In genomic region chr3L:15305036-15305613, dm6 we compare ENCODE assay signal across 1 fruit fly cellular context.
TF ChIP-seq lines count a peak whose summit lies in the region.

No protein-coding gene starts in this region.

TF ChIP-seq in whole organism, embryonic, 481 proteins besides CTCF, POLR2A, EP300 and RAD21 (continued from another document):
- TF ChIP-seq sc (optimal IDR thresholded peaks at IDR 0.05; lab: Kevin White, UChicago) (no peak), sc (GFP tag; optimal IDR thresholded peaks at IDR 0.05; lab: Kevin White, UChicago) (no peak), CG9932 (GFP tag; IDR thresholded peaks at IDR 0.05; lab: Robert Waterston, UW) (no peak), CG2889 (GFP tag; IDR thresholded peaks at IDR 0.05; lab: Robert Waterston, UW) (no peak), br (optimal IDR thresholded peaks at IDR 0.05; lab: Kevin White, UChicago) (no peak), gcm (GFP tag; optimal IDR thresholded peaks at IDR 0.05; lab: Kevin White, UChicago) (no peak), pnt (GFP tag; optimal IDR thresholded peaks at IDR 0.05; lab: Kevin White, UChicago) (no peak), phol (tag; optimal IDR thresholded peaks at IDR 0.05; lab: Kevin White, UChicago) (peak; percentile 10), PHDP (tag; optimal IDR thresholded peaks at IDR 0.05; lab: Kevin White, UChicago) (no peak), lbe (GFP tag; optimal IDR thresholded peaks at IDR 0.05; lab: Kevin White, UChicago) (no peak), amos (GFP tag; IDR thresholded peaks at IDR 0.05; lab: Robert Waterston, UW; ENCODE audit: partially characterized antibody) (no peak; the same call in 1 of the 2 replicates), CG4424 (GFP tag; optimal IDR thresholded peaks at IDR 0.05; lab: Kevin White, UChicago) (no peak), Gsc (GFP tag; IDR thresholded peaks at IDR 0.05; lab: Robert Waterston, UW) (no peak), CG2129 (GFP tag; IDR thresholded peaks at IDR 0.05; lab: Robert Waterston, UW; ENCODE audit: partially characterized antibody) (no peak), CG10147 (GFP tag; optimal IDR thresholded peaks at IDR 0.05; lab: Kevin White, UChicago) (no peak), CG4282 (GFP tag; optimal IDR thresholded peaks at IDR 0.05; lab: Kevin White, UChicago) (no peak), dan (GFP tag; IDR thresholded peaks at IDR 0.05; lab: Robert Waterston, UW) (no peak), Kr (GFP tag; optimal IDR thresholded peaks at IDR 0.05; lab: Kevin White, UChicago) (no peak), Aef1 (GFP tag; IDR thresholded peaks at IDR 0.05; lab: Robert Waterston, UW) (no peak), CG8944 (GFP tag; optimal IDR thresholded peaks at IDR 0.05; lab: Kevin White, UChicago) (no peak), CG14667 (GFP tag; IDR thresholded peaks at IDR 0.05; lab: Robert Waterston, UW) (no peak), bbx (GFP tag; IDR thresholded peaks at IDR 0.05; lab: Robert Waterston, UW; ENCODE audit: partially characterized antibody) (no peak), prd (optimal IDR thresholded peaks at IDR 0.05; lab: Kevin White, UChicago) (no peak), prd (GFP tag; IDR thresholded peaks at IDR 0.05; lab: Robert Waterston, UW) (peak; percentile 4; the same call in 1 of the 3 replicates), cg (GFP tag; optimal IDR thresholded peaks at IDR 0.05; lab: Kevin White, UChicago) (no peak), da (GFP tag; optimal IDR thresholded peaks at IDR 0.05; lab: Kevin White, UChicago) (no peak), slou (GFP tag; optimal IDR thresholded peaks at IDR 0.05; lab: Kevin White, UChicago) (no peak), hth (optimal IDR thresholded peaks at IDR 0.05; lab: Kevin White, UChicago) (no peak), odd (GFP tag; optimal IDR thresholded peaks at IDR 0.05; lab: Kevin White, UChicago) (no peak), CG3281 (GFP tag; optimal IDR thresholded peaks at IDR 0.05; lab: Kevin White, UChicago) (no peak), sr (GFP tag; IDR thresholded peaks at IDR 0.05; lab: Robert Waterston, UW) (no peak), Dip3 (GFP tag; optimal IDR thresholded peaks at IDR 0.05; lab: Kevin White, UChicago) (no peak), Atf3 (GFP tag; optimal IDR thresholded peaks at IDR 0.05; lab: Kevin White, UChicago) (no peak), CG3847 (GFP tag; IDR thresholded peaks at IDR 0.05; lab: Robert Waterston, UW) (no peak), CG3995 (GFP tag; optimal IDR thresholded peaks at IDR 0.05; lab: Kevin White, UChicago) (no peak), CG8478 (optimal IDR thresholded peaks at IDR 0.05; lab: Kevin White, UChicago) (no peak), CG17568 (GFP tag; optimal IDR thresholded peaks at IDR 0.05; lab: Kevin White, UChicago) (no peak), Chrac-16 (GFP tag; optimal IDR thresholded peaks at IDR 0.05; lab: Kevin White, UChicago) (no peak), dmrt11E (tag; optimal IDR thresholded peaks at IDR 0.05; lab: Kevin White, UChicago) (peak; percentile 22), CG15011 (GFP tag; optimal IDR thresholded peaks at IDR 0.05; lab: Kevin White, UChicago) (no peak), shn (GFP tag; optimal IDR thresholded peaks at IDR 0.05; lab: Kevin White, UChicago) (no peak), dpn (GFP tag; optimal IDR thresholded peaks at IDR 0.05; lab: Kevin White, UChicago) (no peak), CG31365 (tag; optimal IDR thresholded peaks at IDR 0.05; lab: Kevin White, UChicago) (no peak), CG1529 (GFP tag; optimal IDR thresholded peaks at IDR 0.05; lab: Kevin White, UChicago) (no peak), CG9215 (GFP tag; IDR thresholded peaks at IDR 0.05; lab: Robert Waterston, UW) (no peak), CG17829 (tag; optimal IDR thresholded peaks at IDR 0.05; lab: Kevin White, UChicago) (peak; percentile 7), vfl (GFP tag; optimal IDR thresholded peaks at IDR 0.05; lab: Kevin White, UChicago) (no peak), CG15514 (GFP tag; optimal IDR thresholded peaks at IDR 0.05; lab: Kevin White, UChicago) (no peak), wdn (GFP tag; IDR thresholded peaks at IDR 0.05; lab: Robert Waterston, UW) (no peak), stwl (tag; optimal IDR thresholded peaks at IDR 0.05; lab: Kevin White, UChicago) (no peak)
TF ChIP-seq in whole organism, embryonic: peak in this region for 39.
